Fruit fly (Drosophila melanogaster) Kc167 (cell line): ENCODE measurements around the gene CG18268.

Experiments used
- Sin3A ChIP-seq: fragments of >200 bp; optimal IDR thresholded peaks from 2 replicates; lab custom pipeline; 2018; ENCODE audit warnings: missing external identifiers
- insv ChIP-seq: fragments of >200 bp; optimal IDR thresholded peaks from 3 replicates; lab custom pipeline; 2018; ENCODE audit warnings: missing external identifiers

- TF ChIP-seq insv (no peak), Sin3A (lab: Kevin White, UChicago) (no peak)
Observed at dm6 chr3R:7798525-7798924, 5.7 kb downstream of the CG18268 start, which contains the start of gene CG18744.
